Worm (Caenorhabditis elegans): ENCODE results near the gene srh-283.

- TF ChIP-seq jun-1 (tag; optimal IDR thresholded peaks at IDR 0.05) (no peak), pha-4 (GFP tag; IDR thresholded peaks at IDR 0.05) (no peak), pha-4 (tag; optimal IDR thresholded peaks at IDR 0.05) (no peak), dpl-1 (GFP tag; optimal IDR thresholded peaks at IDR 0.05) (no peak), F44E2.7 (GFP tag; IDR thresholded peaks at IDR 0.05) (no peak)
Measured at ce11 chrV:17810053-17810452, 44.9 kb downstream of the srh-283 start, which contains the start of gene srh-296.
